Fruit fly (Drosophila melanogaster) whole organism, pupa: ENCODE measurements around the gene Dhfr.

ENCODE experiments used
- CG10348 ChIP-seq: fragments of 200-800 bp; sonication (Bioruptor generic); IDR thresholded peaks from 2 replicates; pipeline ENCODE4 v1.3.6; 2022; ENCODE audit warnings: missing biosample characterization, missing genetic modification characterization
- CG12605 ChIP-seq: fragments of 200-800 bp; sonication (Bioruptor generic); IDR thresholded peaks from 2 replicates; pipeline ENCODE4 v1.3.6; 2022; ENCODE audit warnings: missing biosample characterization, missing genetic modification characterization
- CG8159 ChIP-seq: fragments of 200-800 bp; sonication (Bioruptor generic); optimal IDR thresholded peaks from 3 replicates; lab custom pipeline; 2018; ENCODE audit warnings: missing biosample characterization, mild to moderate bottlenecking, missing genetic modification characterization, moderate library complexity
- Ets98B ChIP-seq: fragments of 200-800 bp; sonication (Bioruptor generic); IDR thresholded peaks from 2 replicates; pipeline ENCODE4 v1.3.6; 2022; ENCODE audit warnings: missing biosample characterization, missing genetic modification characterization
- Pif1A ChIP-seq: fragments of 200-800 bp; sonication (Bioruptor generic); optimal IDR thresholded peaks from 3 replicates; lab custom pipeline; 2016; ENCODE audit warnings: missing biosample characterization, missing genetic modification characterization
- Pif1B ChIP-seq: fragments of 200-800 bp; sonication (Bioruptor generic); optimal IDR thresholded peaks from 3 replicates; lab custom pipeline; 2016; ENCODE audit warnings: missing biosample characterization, missing genetic modification characterization
- fd96Ca ChIP-seq: fragments of 200-800 bp; sonication (Bioruptor generic); IDR thresholded peaks from 3 replicates; pipeline ENCODE4 v1.3.6; 2022; ENCODE audit warnings: missing biosample characterization, missing genetic modification characterization

dm6 chr3R:16432665-16433065 lies 48.3 kb upstream of the Dhfr start, which contains the start of gene Fntb:
- TF ChIP-seq Pif1B (no peak), Ets98B (GFP tag; lab: Robert Waterston, UW) (no peak; the same call in 1 of the 2 replicates), CG10348 (GFP tag; lab: Robert Waterston, UW) (no peak), Pif1A (GFP tag; lab: Kevin White, UChicago) (no peak), CG12605 (GFP tag; lab: Robert Waterston, UW) (peak; percentile 37; the same call in 1 of the 2 replicates), fd96Ca (GFP tag; lab: Robert Waterston, UW) (no peak), CG8159 (tag; lab: Kevin White, UChicago) (no peak)
